Worm (Caenorhabditis elegans): Measurements from ENCODE around the gene ZK418.2.

DNA sequence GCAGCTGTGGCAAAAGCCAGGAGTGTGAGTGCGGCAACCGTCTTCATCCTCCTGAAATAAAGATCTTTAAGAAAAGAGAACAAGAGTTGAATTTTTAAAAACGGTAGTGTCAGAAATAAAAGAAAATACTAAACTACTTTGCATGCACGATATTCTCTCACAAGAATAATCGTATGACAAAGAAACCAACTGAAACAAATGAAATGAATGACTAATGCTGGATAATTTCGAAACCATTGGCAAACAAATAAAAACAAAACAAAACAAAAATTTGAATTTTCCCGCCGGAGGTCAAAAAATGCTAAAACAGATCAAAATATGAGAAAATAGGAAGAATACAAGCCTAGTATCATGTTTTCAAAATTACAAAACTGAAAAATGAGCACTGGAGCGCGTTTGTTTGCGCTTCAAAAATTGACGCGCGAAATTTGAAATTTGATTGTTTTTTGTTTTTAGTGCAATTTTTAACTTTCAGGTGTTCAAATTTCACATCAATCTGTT, 12.8 kb downstream of the ZK418.2 start, which contains the start of gene cpg-2:
- TF ChIP-seq lin-13 (GFP tag; optimal IDR thresholded peaks at IDR 0.05) (no peak), ceh-82 (tag; optimal IDR thresholded peaks at IDR 0.05) (no peak)
